Worm (Caenorhabditis elegans): ENCODE measurements around the gene dlg-1.

Gene dlg-1

DNA sequence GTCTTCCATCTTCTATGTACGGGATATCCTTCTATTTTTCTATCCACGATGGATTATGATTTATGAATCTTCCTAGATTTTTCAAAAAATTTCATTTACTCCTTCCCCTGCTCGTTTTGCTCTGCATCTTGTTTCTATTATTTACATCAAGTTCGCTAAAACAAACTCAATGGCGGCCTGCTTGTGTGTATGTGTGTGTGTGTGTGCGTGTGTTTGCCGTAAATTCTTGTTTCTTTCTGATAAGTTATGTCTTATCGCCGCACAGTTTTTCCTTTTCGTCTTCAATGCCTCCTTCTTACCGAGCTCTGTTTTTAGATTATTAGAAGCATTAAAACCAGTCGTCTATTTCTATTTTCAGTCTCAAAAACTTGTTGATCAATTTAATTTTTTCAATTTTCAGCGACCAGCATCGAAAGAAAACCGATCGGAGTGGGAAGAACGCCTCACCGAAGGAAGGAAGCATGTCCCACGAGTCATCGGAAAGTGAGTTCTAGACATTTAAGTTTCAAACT is at the start of gene dlg-1:
dlg-1 (plus strand) TSS at position 401 of the 512 bp plus-strand sequence.
- peak; percentile 9 for TF ChIP-seq pha-4 (tag; optimal IDR thresholded peaks at IDR 0.05)
- no peak for TF ChIP-seq mls-2 (tag; optimal IDR thresholded peaks at IDR 0.05)

ce11 chrX:5433912-5434311 is 45.6 kb upstream of the dlg-1 start:
- TF ChIP-seq ces-1 (GFP tag; optimal IDR thresholded peaks at IDR 0.05) (no peak), elt-1 (tag; optimal IDR thresholded peaks at IDR 0.05; ENCODE audit: borderline replicate concordance, insufficient read depth) (no peak), ceh-83 (GFP tag; optimal IDR thresholded peaks at IDR 0.05) (no peak), bed-3 (GFP tag; optimal IDR thresholded peaks at IDR 0.05) (no peak), M03D4.4 (tag; optimal IDR thresholded peaks at IDR 0.05) (no peak), drap-1 (GFP tag; optimal IDR thresholded peaks at IDR 0.05) (no peak), hlh-1 (tag; optimal IDR thresholded peaks at IDR 0.05) (no peak), elt-3 (tag; optimal IDR thresholded peaks at IDR 0.05) (no peak), ceh-43 (GFP tag; optimal IDR thresholded peaks at IDR 0.05) (no peak), nhr-237 (tag; optimal IDR thresholded peaks at IDR 0.05) (no peak), flh-1 (GFP tag; optimal IDR thresholded peaks at IDR 0.05) (no peak), ham-2 (GFP tag; optimal IDR thresholded peaks at IDR 0.05) (no peak), nhr-12 (tag; optimal IDR thresholded peaks at IDR 0.05) (no peak)

DNA sequence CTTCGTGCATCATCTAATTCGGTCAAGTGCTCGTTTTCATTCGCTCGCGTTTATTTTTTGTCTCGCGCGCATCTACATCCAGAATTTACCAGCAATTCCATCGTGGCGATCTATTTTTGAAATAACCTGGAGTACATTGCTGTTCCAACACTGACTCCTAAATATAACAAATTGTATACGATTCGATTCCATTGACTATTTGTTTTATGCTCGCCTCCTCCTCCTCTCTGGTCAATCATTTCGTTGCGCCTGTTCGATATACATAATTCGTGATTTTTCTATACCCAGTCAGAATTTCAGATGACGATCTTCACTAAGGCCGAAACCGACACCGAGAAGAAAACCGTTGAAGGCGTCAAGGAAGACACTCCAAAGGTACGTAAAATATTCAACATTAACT is 34.6 kb upstream of the dlg-1 start, which contains the start of gene itm-2:
itm-2 (plus strand) TSS at position 301 of the 400 bp plus-strand sequence.
- no peak for TF ChIP-seq drap-1 (GFP tag; optimal IDR thresholded peaks at IDR 0.05)
- TF ChIP-seq nhr-12 (tag; optimal IDR thresholded peaks at IDR 0.05): no peak

- no peak for TF ChIP-seq unc-120 (tag; optimal IDR thresholded peaks at IDR 0.05; ENCODE audit: poor library complexity, severe bottlenecking)
- no peak for TF ChIP-seq mab-5 (tag; optimal IDR thresholded peaks at IDR 0.05)
- no peak for TF ChIP-seq blmp-1 (tag; optimal IDR thresholded peaks at IDR 0.05)
- TF ChIP-seq nhr-76 (tag; optimal IDR thresholded peaks at IDR 0.05): no peak
- TF ChIP-seq sem-2 (GFP tag; optimal IDR thresholded peaks at IDR 0.05): no peak
- TF ChIP-seq flh-1 (GFP tag; optimal IDR thresholded peaks at IDR 0.05): no peak
These were observed 32.1 kb upstream of the dlg-1 start for ce11 chrX:5447381-5447780.

DNA sequence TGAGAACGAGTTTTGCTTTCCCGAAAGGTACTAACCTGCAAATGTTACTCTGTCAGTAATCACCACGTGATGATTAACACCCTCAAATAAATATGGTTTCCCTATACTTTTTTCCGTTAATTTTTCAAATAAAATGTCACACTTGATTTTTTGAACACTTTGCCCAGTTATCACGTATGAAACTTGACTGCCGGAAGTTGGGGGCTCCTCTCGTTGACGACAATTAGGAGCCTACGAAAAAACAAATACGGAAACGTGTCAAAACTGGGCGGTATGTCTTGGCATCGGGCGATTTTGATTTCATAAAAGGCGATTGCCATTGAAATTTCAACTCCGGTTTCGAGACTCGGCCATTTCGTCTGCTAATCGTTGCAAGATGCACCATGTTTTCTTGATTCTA is 31.6 kb upstream of the dlg-1 start, which contains the start of gene C25F6.8:
C25F6.8 (plus strand) TSS at position 301 of the 400 bp plus-strand sequence.
- TF ChIP-seq drap-1 (GFP tag; optimal IDR thresholded peaks at IDR 0.05): no peak
- no peak for TF ChIP-seq ceh-43 (GFP tag; optimal IDR thresholded peaks at IDR 0.05)
- no peak for TF ChIP-seq unc-120 (tag; optimal IDR thresholded peaks at IDR 0.05; ENCODE audit: poor library complexity, severe bottlenecking)
- TF ChIP-seq mep-1 (tag; optimal IDR thresholded peaks at IDR 0.05): no peak
- no peak for TF ChIP-seq ham-2 (GFP tag; optimal IDR thresholded peaks at IDR 0.05)
- TF ChIP-seq ceh-83 (GFP tag; optimal IDR thresholded peaks at IDR 0.05): no peak
- TF ChIP-seq nhr-237 (tag; optimal IDR thresholded peaks at IDR 0.05): no peak
- no peak for TF ChIP-seq lin-32 (GFP tag; optimal IDR thresholded peaks at IDR 0.05)
- no peak for TF ChIP-seq unc-39 (tag; optimal IDR thresholded peaks at IDR 0.05)
- TF ChIP-seq zip-8 (tag; optimal IDR thresholded peaks at IDR 0.05): no peak

DNA sequence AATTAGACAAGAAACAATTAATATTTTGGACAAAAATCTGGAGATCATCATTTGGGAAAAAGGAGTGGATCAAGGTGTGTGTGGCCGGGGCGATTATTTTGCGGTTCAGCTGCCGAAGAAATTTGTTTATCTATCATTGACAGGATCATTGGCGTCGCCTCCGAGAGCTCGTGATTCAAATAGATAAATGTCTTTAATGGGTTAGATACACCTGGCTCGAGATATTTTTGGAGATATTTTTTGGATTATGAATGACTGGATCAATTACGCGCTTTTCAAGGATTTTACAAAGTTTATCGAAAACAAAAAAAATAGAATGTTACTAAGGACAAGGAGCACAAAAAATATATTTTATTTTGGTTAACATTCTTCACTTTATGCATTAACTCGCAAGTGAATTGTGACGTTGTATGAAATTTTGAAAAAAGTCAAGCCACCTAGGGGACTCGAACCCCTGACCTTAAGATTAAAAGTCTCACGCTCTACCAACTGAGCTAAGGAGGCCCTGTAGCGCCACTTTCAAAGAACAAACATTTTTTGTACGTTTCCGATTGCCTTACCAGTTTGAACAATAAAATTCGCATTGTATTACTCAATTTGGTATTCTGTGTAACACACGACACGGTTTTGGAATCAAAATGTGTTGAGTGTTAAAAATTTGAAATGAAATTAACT is 28.6 kb upstream of the dlg-1 start, which contains the start of gene C25F6.6:
C25F6.6 (minus strand) TSS at position 51 of the 675 bp plus-strand sequence.
- TF ChIP-seq mls-2 (tag; optimal IDR thresholded peaks at IDR 0.05): no peak

DNA sequence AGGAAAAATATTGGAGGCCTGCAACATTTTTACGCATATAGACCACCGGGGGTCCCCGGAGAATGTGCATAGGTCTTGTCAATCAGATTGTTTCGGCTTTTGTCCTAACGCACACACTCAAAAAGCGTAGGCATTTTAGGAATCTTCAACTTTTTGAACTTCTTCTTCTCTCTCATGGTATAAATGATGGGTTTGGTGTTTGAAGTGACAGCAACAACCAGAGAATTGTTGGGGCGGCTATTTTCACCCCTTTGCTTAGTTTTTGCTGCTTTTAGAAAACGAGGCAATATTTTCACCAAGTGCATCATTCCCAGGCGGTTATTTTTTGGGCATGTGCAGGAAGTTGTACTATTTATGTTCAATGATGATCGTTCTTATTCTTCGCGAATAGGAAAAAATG is 27.8 kb upstream of the dlg-1 start:
- TF ChIP-seq zip-8 (tag; optimal IDR thresholded peaks at IDR 0.05) (no peak), nhr-12 (tag; optimal IDR thresholded peaks at IDR 0.05) (no peak), drap-1 (GFP tag; optimal IDR thresholded peaks at IDR 0.05) (no peak), unc-39 (tag; optimal IDR thresholded peaks at IDR 0.05) (no peak), ham-2 (GFP tag; optimal IDR thresholded peaks at IDR 0.05) (no peak), nhr-237 (tag; optimal IDR thresholded peaks at IDR 0.05) (no peak), ztf-11 (tag; optimal IDR thresholded peaks at IDR 0.05) (no peak)

All from whole organism, mixed stage, embryonic.